Worm (Caenorhabditis elegans) whole organism, early embryonic: ENCODE data around the gene F36F12.3.

Experiments
- B0310.2 ChIP-seq: sonication (generic microtip); optimal IDR thresholded peaks from 2 replicates; lab custom pipeline; 2016; ENCODE audit warnings: mild to moderate bottlenecking, missing genetic modification characterization, missing compliant biosample characterization
- F13C5.2 ChIP-seq: sonication (generic microtip); optimal IDR thresholded peaks from 2 replicates; lab custom pipeline; 2017; ENCODE audit warnings: mild to moderate bottlenecking, missing genetic modification characterization, inconsistent platforms, missing compliant biosample characterization
- aly-1 ChIP-seq: sonication (generic microtip); optimal IDR thresholded peaks from 2 replicates; lab custom pipeline; 2016; ENCODE audit warnings: missing genetic modification characterization, missing compliant biosample characterization
- ama-1 ChIP-seq: fragments of 150-350 bp; optimal IDR thresholded peaks from 2 replicates; lab custom pipeline; 2014
- ceh-13 ChIP-seq: fragments of 200-800 bp; sonication (Bioruptor generic); optimal IDR thresholded peaks from 2 replicates; lab custom pipeline; 2018; ENCODE audit warnings: mild to moderate bottlenecking, missing genetic modification characterization, missing compliant biosample characterization
- ets-7 ChIP-seq: sonication (generic microtip); optimal IDR thresholded peaks from 2 replicates; lab custom pipeline; 2016; ENCODE audit warnings: missing genotype, missing genetic modification characterization, missing compliant biosample characterization
- flt-1 ChIP-seq: fragments of 200-800 bp; sonication (Bioruptor generic); IDR thresholded peaks from 2 replicates; pipeline ENCODE4 v1.3.6; 2022; ENCODE audit warnings: missing genetic modification characterization, missing compliant biosample characterization
- hmbx-1 ChIP-seq: sonication (generic microtip); optimal IDR thresholded peaks from 2 replicates; lab custom pipeline; 2016; ENCODE audit warnings: mild to moderate bottlenecking, missing genetic modification characterization, missing compliant biosample characterization
- pes-1 ChIP-seq: fragments of 200-800 bp; sonication (Bioruptor generic); IDR thresholded peaks from 2 replicates; pipeline ENCODE4 v1.3.6; 2022; ENCODE audit warnings: missing genetic modification reagents, missing genetic modification characterization, missing compliant biosample characterization
- scrt-1 ChIP-seq: fragments of 200-800 bp; sonication (Bioruptor generic); IDR thresholded peaks from 2 replicates; pipeline ENCODE4 v1.3.6; 2022; ENCODE audit warnings: missing genetic modification characterization, missing compliant biosample characterization
- sea-1 ChIP-seq: fragments of 200-800 bp; sonication (Bioruptor generic); conservative IDR thresholded peaks from 2 replicates; pipeline ENCODE4 v1.3.6; 2022; ENCODE audit warnings: missing genetic modification characterization, missing compliant biosample characterization
- tra-4 ChIP-seq: sonication (generic microtip); optimal IDR thresholded peaks from 2 replicates; lab custom pipeline; 2017; ENCODE audit warnings: missing genetic modification characterization, missing compliant biosample characterization

DNA sequence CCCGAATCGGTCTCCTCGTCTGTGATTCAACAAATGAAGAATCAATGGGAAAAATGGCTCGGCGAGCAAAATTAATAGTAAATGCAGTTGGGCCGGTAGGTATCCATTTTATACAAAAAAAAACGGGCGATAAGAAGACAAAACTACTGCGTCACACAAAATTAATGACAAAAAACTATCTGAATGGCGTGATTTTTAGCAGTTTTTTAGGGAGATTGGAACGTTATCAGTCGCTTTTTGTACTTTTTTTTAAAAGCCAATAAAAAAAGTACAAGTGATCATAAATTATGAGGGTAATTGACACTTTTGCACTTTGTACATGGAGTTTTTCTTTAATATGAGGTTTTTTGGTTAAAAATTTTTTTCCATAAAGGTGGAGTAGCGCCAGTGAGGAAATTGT, 37.6 kb downstream of the F36F12.3 start:
- no peak for TF ChIP-seq ama-1 (lab: Kevin White, UChicago)
- TF ChIP-seq sea-1 (GFP tag; lab: Robert Waterston, UW): no peak
- no peak for TF ChIP-seq flt-1 (GFP tag; lab: Robert Waterston, UW)
- TF ChIP-seq ets-7: no peak
- no peak for TF ChIP-seq tra-4 (tag; lab: Kevin White, UChicago)
- TF ChIP-seq aly-1 (tag; lab: Kevin White, UChicago): no peak
- no peak for TF ChIP-seq B0310.2 (tag; lab: Kevin White, UChicago)
- TF ChIP-seq F13C5.2: no peak
- TF ChIP-seq hmbx-1 (tag; lab: Kevin White, UChicago): no peak
- TF ChIP-seq pes-1: no peak
- TF ChIP-seq ceh-13: no peak
- no peak for TF ChIP-seq scrt-1 (GFP tag; lab: Robert Waterston, UW)
